Fruit fly (Drosophila melanogaster) whole organism, adult: ENCODE data around the gene Smyd5.

Source experiments
- CG1620 ChIP-seq: fragments of 200-800 bp; sonication (Bioruptor generic); optimal IDR thresholded peaks from 2 replicates; lab custom pipeline; 2016; ENCODE audit warnings: missing biosample characterization, missing genetic modification characterization
- CG7101 ChIP-seq: fragments of 200-800 bp; sonication (Bioruptor generic); optimal IDR thresholded peaks from 2 replicates; lab custom pipeline; 2018; ENCODE audit warnings: missing biosample characterization, mild to moderate bottlenecking, missing genetic modification characterization, moderate library complexity
- cnc ChIP-seq, 2 experiments: fragments of >200 bp; optimal IDR thresholded peaks; 2 replicates each; lab custom pipeline; 2017
- kay ChIP-seq: fragments of 200-800 bp; sonication (Bioruptor generic); peaks from one replicate; lab custom pipeline; 2016; ENCODE audit warnings: missing biosample characterization, missing genetic modification characterization, borderline replicate concordance
- ovo ChIP-seq: fragments of 200-800 bp; sonication (Bioruptor generic); optimal IDR thresholded peaks from 2 replicates; lab custom pipeline; 2016; ENCODE audit warnings: missing biosample characterization, missing genetic modification characterization
- pad ChIP-seq: fragments of 200-800 bp; sonication (Bioruptor generic); optimal IDR thresholded peaks from 3 replicates; lab custom pipeline; 2017; ENCODE audit warnings: missing biosample characterization, missing genetic modification characterization, mild to moderate bottlenecking, moderate library complexity, missing genetic modification reagents

DNA sequence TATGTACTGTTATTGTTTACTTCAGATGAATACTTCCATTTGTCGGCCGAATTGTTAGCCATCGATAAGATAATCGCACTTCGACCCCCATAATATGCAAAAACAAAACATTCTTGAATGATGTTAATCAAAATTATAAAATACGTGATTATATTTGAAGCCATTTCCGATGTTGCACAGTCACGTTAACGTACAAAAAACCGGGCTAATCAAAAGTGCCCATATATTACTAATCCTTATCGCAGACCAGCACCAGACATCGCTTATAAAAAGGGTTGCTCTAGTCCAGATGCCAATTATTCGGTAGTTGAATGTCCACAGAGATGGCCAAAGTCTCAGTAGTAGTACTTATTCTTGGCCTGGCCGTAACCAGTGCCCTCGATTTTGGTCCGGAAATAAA, 23.7 kb upstream of the Smyd5 start, which contains the start of gene CG5892:
- no peak for TF ChIP-seq pad
- TF ChIP-seq kay (GFP tag; lab: Kevin White, UChicago): no peak
- TF ChIP-seq ovo: no peak
- TF ChIP-seq cnc (optimal IDR thresholded peaks at IDR 0.05; lab: Kevin White, UChicago): no peak
- TF ChIP-seq CG1620 (GFP tag; lab: Kevin White, UChicago): no peak
- TF ChIP-seq CG7101: no peak
